Worm (Caenorhabditis elegans): Measurements from ENCODE around the gene shk-1.

shk-1 gene

ce11 chrII:9759382-9759781, 1.4 kb downstream of the shk-1 start:
- TF ChIP-seq zip-8 (tag; optimal IDR thresholded peaks at IDR 0.05) (peak; percentile 56), nhr-2 (tag; optimal IDR thresholded peaks at IDR 0.05) (no peak), nhr-237 (tag; optimal IDR thresholded peaks at IDR 0.05) (no peak), bed-3 (GFP tag; optimal IDR thresholded peaks at IDR 0.05) (no peak), mls-2 (tag; optimal IDR thresholded peaks at IDR 0.05) (no peak)

- TF ChIP-seq hlh-1 (tag; optimal IDR thresholded peaks at IDR 0.05) = peak; percentile 69
- TF ChIP-seq elt-1 (tag; optimal IDR thresholded peaks at IDR 0.05; ENCODE audit: borderline replicate concordance, insufficient read depth) = no peak
- no peak for TF ChIP-seq sem-2 (GFP tag; optimal IDR thresholded peaks at IDR 0.05)
- no peak for TF ChIP-seq flh-1 (GFP tag; optimal IDR thresholded peaks at IDR 0.05)
- no peak for TF ChIP-seq mab-5 (tag; optimal IDR thresholded peaks at IDR 0.05)
- no peak for TF ChIP-seq bed-3 (GFP tag; optimal IDR thresholded peaks at IDR 0.05)
- no peak for TF ChIP-seq zip-8 (tag; optimal IDR thresholded peaks at IDR 0.05)
- no peak for TF ChIP-seq ceh-39 (tag; optimal IDR thresholded peaks at IDR 0.05)
- TF ChIP-seq elt-3 (tag; optimal IDR thresholded peaks at IDR 0.05) = no peak
- no peak for TF ChIP-seq drap-1 (GFP tag; optimal IDR thresholded peaks at IDR 0.05)
- peak; percentile 38 for TF ChIP-seq unc-120 (tag; optimal IDR thresholded peaks at IDR 0.05; ENCODE audit: poor library complexity, severe bottlenecking)
- no peak for TF ChIP-seq lin-13 (tag; optimal IDR thresholded peaks at IDR 0.05)
- no peak for TF ChIP-seq lin-32 (GFP tag; optimal IDR thresholded peaks at IDR 0.05)
Observed at ce11 chrII:9764696-9765095, 6.7 kb downstream of the shk-1 start.

ce11 chrII:9769797-9770520, 11.9 kb downstream of the shk-1 start, which contains the start of gene aqp-10:
aqp-10 (minus strand) TSS chrII:9769847.
- TF ChIP-seq nhr-28 (tag; optimal IDR thresholded peaks at IDR 0.05) = no peak
- peak; percentile 32 for TF ChIP-seq pha-4 (tag; optimal IDR thresholded peaks at IDR 0.05)
- no peak for TF ChIP-seq ham-2 (GFP tag; optimal IDR thresholded peaks at IDR 0.05)
- TF ChIP-seq elt-3 (tag; optimal IDR thresholded peaks at IDR 0.05) = no peak
- TF ChIP-seq lsy-2 (tag; optimal IDR thresholded peaks at IDR 0.05) = peak; percentile 20
- no peak for TF ChIP-seq lin-13 (tag; optimal IDR thresholded peaks at IDR 0.05)
- TF ChIP-seq sptf-1 (tag; optimal IDR thresholded peaks at IDR 0.05) = no peak
- TF ChIP-seq mls-2 (tag; optimal IDR thresholded peaks at IDR 0.05) = no peak
- no peak for TF ChIP-seq ceh-39 (tag; optimal IDR thresholded peaks at IDR 0.05)
- TF ChIP-seq blmp-1 (tag; optimal IDR thresholded peaks at IDR 0.05) = no peak
- no peak for TF ChIP-seq flh-1 (GFP tag; optimal IDR thresholded peaks at IDR 0.05)
- no peak for TF ChIP-seq mep-1 (tag; optimal IDR thresholded peaks at IDR 0.05)

ce11 chrII:9773892-9774581, 16.0 kb downstream of the shk-1 start, which contains the start of gene ZK1321.4:
ZK1321.4 (minus strand) TSS chrII:9773942.
- TF ChIP-seq hlh-1 (tag; optimal IDR thresholded peaks at IDR 0.05) (peak; percentile 19), sem-2 (GFP tag; optimal IDR thresholded peaks at IDR 0.05) (no peak)

DNA sequence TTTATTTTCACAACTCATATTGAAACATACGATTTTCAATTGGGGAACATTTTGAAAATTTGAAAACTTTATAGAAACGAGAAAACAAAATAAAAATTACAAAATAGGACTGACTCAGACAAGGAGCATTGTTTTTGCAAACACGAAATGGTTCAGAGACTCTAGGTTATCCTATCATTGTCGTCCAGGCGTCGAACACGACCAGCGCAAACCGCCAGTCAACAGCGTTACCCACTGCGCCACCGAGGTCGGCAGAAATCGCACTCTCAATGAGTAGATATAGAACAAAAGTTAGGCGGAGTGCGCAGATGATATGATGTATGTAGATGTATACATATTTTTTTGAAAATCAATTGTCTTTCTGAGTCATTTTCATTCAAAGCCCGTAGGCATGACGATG, 16.6 kb downstream of the shk-1 start:
- TF ChIP-seq unc-62 (GFP tag; optimal IDR thresholded peaks at IDR 0.05) (no peak), zip-8 (tag; optimal IDR thresholded peaks at IDR 0.05) (no peak), lin-32 (GFP tag; optimal IDR thresholded peaks at IDR 0.05) (peak; percentile 79), nhr-76 (tag; optimal IDR thresholded peaks at IDR 0.05) (no peak), drap-1 (GFP tag; optimal IDR thresholded peaks at IDR 0.05) (peak; percentile 89), elt-1 (tag; optimal IDR thresholded peaks at IDR 0.05; ENCODE audit: borderline replicate concordance, insufficient read depth) (peak; percentile 69), ham-2 (GFP tag; optimal IDR thresholded peaks at IDR 0.05) (peak; percentile 68), M03D4.4 (tag; optimal IDR thresholded peaks at IDR 0.05) (peak; percentile 89), mab-5 (tag; optimal IDR thresholded peaks at IDR 0.05) (no peak), unc-120 (tag; optimal IDR thresholded peaks at IDR 0.05; ENCODE audit: poor library complexity, severe bottlenecking) (peak; percentile 58), pha-4 (tag; optimal IDR thresholded peaks at IDR 0.05) (peak; percentile 78), ceh-83 (GFP tag; optimal IDR thresholded peaks at IDR 0.05) (peak; percentile 86), ces-1 (GFP tag; optimal IDR thresholded peaks at IDR 0.05) (no peak), bed-3 (GFP tag; optimal IDR thresholded peaks at IDR 0.05) (peak; percentile 76), mls-2 (tag; optimal IDR thresholded peaks at IDR 0.05) (peak; percentile 88), sptf-1 (tag; optimal IDR thresholded peaks at IDR 0.05) (peak; percentile 93), nhr-237 (tag; optimal IDR thresholded peaks at IDR 0.05) (peak; percentile 1), nhr-2 (tag; optimal IDR thresholded peaks at IDR 0.05) (no peak), blmp-1 (tag; optimal IDR thresholded peaks at IDR 0.05) (no peak), snpc-4 (tag; optimal IDR thresholded peaks at IDR 0.05) (no peak), nhr-28 (tag; optimal IDR thresholded peaks at IDR 0.05) (no peak), nhr-12 (tag; optimal IDR thresholded peaks at IDR 0.05) (no peak), ztf-11 (tag; optimal IDR thresholded peaks at IDR 0.05) (peak; percentile 73), hlh-1 (tag; optimal IDR thresholded peaks at IDR 0.05) (peak; percentile 79), tbx-8 (GFP tag; optimal IDR thresholded peaks at IDR 0.05) (peak; percentile 71), flh-1 (GFP tag; optimal IDR thresholded peaks at IDR 0.05) (peak; percentile 70), elt-3 (tag; optimal IDR thresholded peaks at IDR 0.05) (no peak), sem-2 (GFP tag; optimal IDR thresholded peaks at IDR 0.05) (peak; percentile 85), mep-1 (tag; optimal IDR thresholded peaks at IDR 0.05) (no peak), lsy-2 (tag; optimal IDR thresholded peaks at IDR 0.05) (no peak), ceh-39 (tag; optimal IDR thresholded peaks at IDR 0.05) (no peak), ceh-43 (GFP tag; optimal IDR thresholded peaks at IDR 0.05) (peak; percentile 73), cnd-1 (tag; optimal IDR thresholded peaks at IDR 0.05) (peak; percentile 90), unc-39 (tag; optimal IDR thresholded peaks at IDR 0.05) (no peak), lin-13 (tag; optimal IDR thresholded peaks at IDR 0.05) (peak; percentile 40)
